Worm (Caenorhabditis elegans) whole organism, L4 larva: Measurements from ENCODE around the gene ucr-2.2.

Source experiments
- ama-1 ChIP-seq: fragments of 150-350 bp; optimal IDR thresholded peaks from 2 replicates; lab custom pipeline; 2014; ENCODE audit warnings: inconsistent platforms, mixed read lengths
- ceh-62 ChIP-seq: sonication (generic microtip); optimal IDR thresholded peaks from 2 replicates; lab custom pipeline; 2017; ENCODE audit warnings: missing biosample characterization, missing genetic modification characterization
- egl-27 ChIP-seq: sonication (generic microtip); optimal IDR thresholded peaks from 3 replicates; lab custom pipeline; 2017; ENCODE audit warnings: missing biosample characterization, missing genetic modification reagents, missing genetic modification characterization
- lin-39 ChIP-seq: fragments of 150-350 bp; optimal IDR thresholded peaks from 2 replicates; lab custom pipeline; 2014; ENCODE audit warnings: missing biosample characterization, missing genetic modification reagents, missing genetic modification characterization
- nhr-76 ChIP-seq: fragments of 150-350 bp; optimal IDR thresholded peaks from 2 replicates; lab custom pipeline; 2014; ENCODE audit warnings: missing biosample characterization, missing genetic modification characterization
- pha-4 ChIP-seq, 2 experiments: fragments of 150-350 bp in 1 of 2; fragments of 200-800 bp in 1 of 2; sonication (Bioruptor generic) in 1 of 2; IDR thresholded peaks in 1 of 2; optimal IDR thresholded peaks in 1 of 2; 2 replicates each; pipeline versions ENCODE4 v1.3.6 to Lab custom; 2014 to 2022; ENCODE audit warnings: missing genetic modification characterization in 2 of 2, missing genetic modification reagents in 2 of 2, missing biosample characterization in 1 of 2, missing compliant biosample characterization in 1 of 2
- zag-1 ChIP-seq: fragments of 150-350 bp; optimal IDR thresholded peaks from 2 replicates; lab custom pipeline; 2014; ENCODE audit warnings: missing biosample characterization, missing genetic modification characterization

DNA sequence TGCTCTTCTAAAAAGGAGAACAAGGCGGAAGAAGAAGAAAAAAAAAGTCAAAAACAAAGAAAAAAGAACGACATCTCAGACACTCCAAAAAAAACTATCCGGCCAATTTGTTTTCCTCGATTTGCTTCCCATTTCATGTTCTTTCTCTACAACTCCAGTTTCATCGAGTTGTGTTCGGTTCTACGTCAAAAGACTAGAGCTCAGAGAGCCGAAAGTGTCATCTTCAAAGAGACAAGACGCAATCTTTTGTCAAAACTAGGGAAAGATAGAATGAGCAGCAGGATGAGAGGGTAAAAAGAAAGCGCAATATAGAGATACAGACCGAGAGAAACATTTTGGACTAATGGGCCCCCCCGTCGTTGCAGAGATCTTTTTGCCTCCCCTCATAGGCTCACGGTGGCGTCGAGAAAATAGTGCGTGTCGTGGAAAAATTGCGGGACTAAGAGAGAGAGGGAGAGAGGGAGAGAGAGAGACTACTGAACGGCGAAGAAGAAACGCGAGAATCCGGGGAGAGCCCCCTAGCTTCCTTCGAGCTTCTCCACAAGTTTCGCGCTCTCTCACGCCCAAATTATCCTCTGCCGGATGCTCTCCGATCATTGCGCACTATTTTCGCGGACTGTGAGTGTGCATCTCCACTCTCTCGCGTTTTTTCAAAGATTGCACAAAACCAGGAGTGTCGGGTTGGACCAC is 15.4 kb downstream of the ucr-2.2 start:
- no peak for TF ChIP-seq ama-1 (lab: Kevin White, UChicago)
- TF ChIP-seq ceh-62 (tag; lab: Kevin White, UChicago), result no peak
- no peak for TF ChIP-seq pha-4 (GFP tag; IDR thresholded peaks at IDR 0.05; lab: Robert Waterston, UW)
- no peak for TF ChIP-seq pha-4 (tag; optimal IDR thresholded peaks at IDR 0.05; lab: Kevin White, UChicago)
- no peak for TF ChIP-seq lin-39 (tag; lab: Kevin White, UChicago)
- no peak for TF ChIP-seq nhr-76
- no peak for TF ChIP-seq egl-27
- no peak for TF ChIP-seq zag-1
